Fruit fly (Drosophila melanogaster): ENCODE results near the gene CG46525.

The CG46525 gene

DNA sequence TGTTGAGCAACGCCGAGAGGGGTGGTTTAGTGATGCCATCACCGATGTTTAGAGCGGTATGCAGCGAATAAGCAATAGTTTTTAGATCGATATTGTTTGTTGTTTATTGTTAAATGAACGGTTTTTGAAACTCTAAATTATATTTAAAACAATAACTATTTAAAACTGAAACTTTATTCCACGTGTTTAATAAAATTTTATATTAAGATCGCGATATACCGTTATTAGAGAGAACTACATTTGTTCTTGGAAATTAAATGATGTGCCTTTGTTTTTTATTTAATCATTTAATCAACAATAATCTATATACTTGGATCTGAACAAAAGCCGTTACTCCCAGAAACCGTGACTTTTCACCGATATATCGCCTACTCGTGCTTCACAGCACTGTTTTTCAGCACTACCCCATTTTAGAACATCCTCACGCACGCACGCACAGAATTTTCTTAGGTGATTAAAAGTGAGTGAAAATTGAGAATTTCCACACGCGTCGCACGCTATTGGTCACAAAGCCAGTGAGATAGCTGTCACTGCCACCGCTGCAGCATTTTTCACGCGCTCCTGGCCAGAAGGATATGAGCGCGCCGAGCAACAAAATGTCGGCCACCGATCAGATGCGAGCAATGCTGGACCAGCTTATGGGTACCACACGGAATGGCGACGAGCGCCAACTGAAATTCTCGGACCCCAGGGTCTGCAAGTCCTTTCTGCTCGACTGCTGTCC, 39.0 kb downstream of the CG46525 start, which contains the start of the genes U4-U6-60K and CG7564 (continued):
- TF ChIP-seq Lpt (GFP tag; optimal IDR thresholded peaks at IDR 0.05) (no peak), CG13894 (tag; optimal IDR thresholded peaks at IDR 0.05) (no peak), fd64A (GFP tag; optimal IDR thresholded peaks at IDR 0.05) (no peak), CG11398 (GFP tag; optimal IDR thresholded peaks at IDR 0.05) (no peak), ems (GFP tag; optimal IDR thresholded peaks at IDR 0.05) (peak; percentile 50), ERR (GFP tag; optimal IDR thresholded peaks at IDR 0.05) (peak; percentile 16)
